Fruit fly (Drosophila melanogaster) whole organism: ENCODE data around the gene CG17991.

Experiments used
- CG8478 ChIP-seq: fragments of >200 bp; optimal IDR thresholded peaks from 2 replicates; lab custom pipeline; 2018; ENCODE audit warnings: inconsistent platforms
- EcR ChIP-seq, 2 experiments: fragments of >200 bp; optimal IDR thresholded peaks; 2 replicates each; lab custom pipeline; 2017; ENCODE audit warnings: missing biosample characterization in 2 of 2, missing genetic modification characterization in 2 of 2, missing genetic modification reagents in 2 of 2
- pan ChIP-seq: fragments of >200 bp; optimal IDR thresholded peaks from 2 replicates; lab custom pipeline; 2017
- psq ChIP-seq: fragments of >200 bp; optimal IDR thresholded peaks from 2 replicates; lab custom pipeline; 2017
- usp ChIP-seq: fragments of >200 bp; optimal IDR thresholded peaks from 2 replicates; lab custom pipeline; 2017; ENCODE audit warnings: missing biosample characterization, missing genetic modification characterization, mixed read lengths

DNA sequence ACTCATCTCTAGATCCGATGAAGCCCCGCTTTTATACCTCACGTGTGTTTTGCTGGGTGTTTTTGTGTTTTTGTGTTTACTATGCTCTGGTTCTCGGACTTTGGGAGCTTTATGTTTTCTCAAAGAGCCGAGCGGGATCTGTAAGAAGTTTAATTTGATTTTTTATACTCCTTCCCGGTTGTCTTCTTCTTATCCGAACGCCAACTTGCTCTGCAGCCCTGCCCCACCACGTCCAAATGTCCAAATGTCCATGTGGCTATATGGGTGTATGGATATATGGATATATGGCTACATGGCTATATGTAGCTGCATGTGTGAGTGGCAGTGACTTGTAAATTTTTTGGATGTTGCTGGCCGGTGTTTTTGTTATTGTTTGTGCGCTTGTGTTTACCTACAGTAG, 22.3 kb upstream of the CG17991 start:
- TF ChIP-seq EcR (GFP tag; optimal IDR thresholded peaks at IDR 0.05; lab: Kevin White, UChicago), result no peak
- no peak for TF ChIP-seq CG8478
- TF ChIP-seq pan (lab: Kevin White, UChicago), result no peak
- no peak for TF ChIP-seq psq
- TF ChIP-seq usp (GFP tag; lab: Kevin White, UChicago), result no peak
